Fruit fly (Drosophila melanogaster) whole organism, embryonic: ENCODE data around the gene Cys.
A peak's percentile ranks its signal among the peaks of the same experiment; 100 is the strongest.

Experiments used
- BtbVII ChIP-seq: fragments of 200-800 bp; sonication (Bioruptor generic); optimal IDR thresholded peaks from 3 replicates; lab custom pipeline; 2017; ENCODE audit warnings: missing biosample characterization, mild to moderate bottlenecking, missing genetic modification characterization
- CG10654 ChIP-seq: fragments of 200-800 bp; sonication (Bioruptor generic); optimal IDR thresholded peaks from 2 replicates; lab custom pipeline; 2016; ENCODE audit warnings: missing biosample characterization, missing genetic modification characterization
- CG12299 ChIP-seq: fragments of 200-800 bp; sonication (Bioruptor generic); optimal IDR thresholded peaks from 2 replicates; lab custom pipeline; 2018; ENCODE audit warnings: missing biosample characterization, mild to moderate bottlenecking, missing genetic modification characterization
- CG13775 ChIP-seq: fragments of 200-800 bp; sonication (Bioruptor generic); optimal IDR thresholded peaks from 3 replicates; lab custom pipeline; 2017; ENCODE audit warnings: missing biosample characterization, mild to moderate bottlenecking, missing genetic modification characterization
- CG15514 ChIP-seq: fragments of 200-800 bp; sonication (Bioruptor generic); optimal IDR thresholded peaks from 3 replicates; lab custom pipeline; 2017; ENCODE audit warnings: missing biosample characterization, missing genetic modification characterization, mild to moderate bottlenecking, moderate library complexity, missing genetic modification reagents
- CG15601 ChIP-seq: fragments of 200-800 bp; sonication (Bioruptor generic); optimal IDR thresholded peaks from 3 replicates; lab custom pipeline; 2019; ENCODE audit warnings: missing biosample characterization, mild to moderate bottlenecking, missing genetic modification characterization, moderate library complexity
- CG1647 ChIP-seq: fragments of 200-800 bp; sonication (Bioruptor generic); optimal IDR thresholded peaks from 3 replicates; lab custom pipeline; 2016; ENCODE audit warnings: missing biosample characterization, missing genetic modification characterization
- CG1792 ChIP-seq: fragments of 200-800 bp; sonication (Bioruptor generic); optimal IDR thresholded peaks from 2 replicates; lab custom pipeline; 2016; ENCODE audit warnings: missing biosample characterization, missing genetic modification characterization
- CG18476 ChIP-seq: fragments of 200-800 bp; sonication (Bioruptor generic); optimal IDR thresholded peaks from 2 replicates; lab custom pipeline; 2016; ENCODE audit warnings: missing biosample characterization, mild to moderate bottlenecking, missing genetic modification characterization
- CG18619 ChIP-seq: fragments of 200-800 bp; sonication (Bioruptor generic); optimal IDR thresholded peaks from 3 replicates; lab custom pipeline; 2017; ENCODE audit warnings: missing biosample characterization, mild to moderate bottlenecking, missing genetic modification characterization
- CG2889 ChIP-seq: fragments of 200-800 bp; sonication (Bioruptor generic); IDR thresholded peaks from 3 replicates; pipeline ENCODE4 v1.3.6; 2022; ENCODE audit warnings: missing biosample characterization, missing genetic modification characterization
- CG33213 ChIP-seq: fragments of 200-800 bp; sonication (Bioruptor generic); optimal IDR thresholded peaks from 3 replicates; lab custom pipeline; 2016; ENCODE audit warnings: missing biosample characterization, missing genetic modification characterization
- CG3838 ChIP-seq: fragments of 200-800 bp; sonication (Bioruptor generic); optimal IDR thresholded peaks from 3 replicates; lab custom pipeline; 2016; ENCODE audit warnings: missing biosample characterization, missing genetic modification characterization
- CG4360 ChIP-seq: fragments of 200-800 bp; sonication (Bioruptor generic); IDR thresholded peaks from 2 replicates; pipeline ENCODE4 v1.3.6; 2022; ENCODE audit warnings: missing biosample characterization, missing genetic modification characterization
- CG4730 ChIP-seq: fragments of 200-800 bp; sonication (Bioruptor generic); IDR thresholded peaks from 2 replicates; pipeline ENCODE4 v1.3.6; 2022; ENCODE audit warnings: missing biosample characterization, missing genetic modification characterization
- CG9215 ChIP-seq: fragments of 200-800 bp; sonication (Bioruptor generic); IDR thresholded peaks from 2 replicates; pipeline ENCODE4 v1.3.6; 2022; ENCODE audit warnings: missing biosample characterization, missing genetic modification characterization
- CG9437 ChIP-seq: fragments of 200-800 bp; sonication (Bioruptor generic); optimal IDR thresholded peaks from 2 replicates; lab custom pipeline; 2018; ENCODE audit warnings: missing biosample characterization, mild to moderate bottlenecking, missing genetic modification characterization
- D ChIP-seq, 2 experiments: fragments of 200-800 bp in 1 of 2; fragments of >200 bp in 1 of 2; sonication (Bioruptor generic) in 1 of 2; optimal IDR thresholded peaks; 2 replicates in 1 of 2; 3 replicates in 1 of 2; lab custom pipeline; 2017; ENCODE audit warnings: mild to moderate bottlenecking in 1 of 2, missing biosample characterization in 1 of 2, missing genetic modification characterization in 1 of 2, missing genetic modification reagents in 1 of 2
- Deaf1 ChIP-seq: fragments of 200-800 bp; optimal IDR thresholded peaks from 3 replicates; lab custom pipeline; 2019; ENCODE audit warnings: missing biosample characterization, mild to moderate bottlenecking, missing genetic modification characterization, moderate library complexity
- Dip2 ChIP-seq: fragments of 200-800 bp; sonication (Bioruptor generic); IDR thresholded peaks from 2 replicates; pipeline ENCODE4 v1.3.6; 2022; ENCODE audit warnings: missing biosample characterization, missing genetic modification characterization
- E2f1 ChIP-seq: fragments of 200-800 bp; sonication (Bioruptor generic); IDR thresholded peaks from 2 replicates; pipeline ENCODE4 v1.3.6; 2022; ENCODE audit warnings: missing biosample characterization, missing genetic modification characterization
- Eip74EF ChIP-seq, 2 experiments: fragments of 200-800 bp in 1 of 2; fragments of >200 bp in 1 of 2; sonication (Bioruptor generic) in 1 of 2; optimal IDR thresholded peaks; 2 replicates each; lab custom pipeline; 2017 to 2019; ENCODE audit warnings: missing biosample characterization in 2 of 2, missing genetic modification characterization in 2 of 2, mild to moderate bottlenecking in 1 of 2, moderate library complexity in 1 of 2
- Ets65A ChIP-seq: fragments of 200-800 bp; sonication (Bioruptor generic); peaks from one replicate; lab custom pipeline; 2016; ENCODE audit warnings: missing biosample characterization, missing genetic modification characterization
- Hmr ChIP-seq: fragments of 200-800 bp; sonication (Bioruptor generic); optimal IDR thresholded peaks from 3 replicates; lab custom pipeline; 2017; ENCODE audit warnings: mild to moderate bottlenecking, missing biosample characterization, missing genetic modification reagents, missing genetic modification characterization
- Hsf ChIP-seq: fragments of 200-800 bp; sonication (Bioruptor generic); optimal IDR thresholded peaks from 3 replicates; lab custom pipeline; 2016; ENCODE audit warnings: missing biosample characterization, missing genetic modification characterization
- Kr ChIP-seq: fragments of 200-800 bp; sonication (Bioruptor generic); optimal IDR thresholded peaks from 2 replicates; lab custom pipeline; 2017; ENCODE audit warnings: missing biosample characterization, mild to moderate bottlenecking, missing genetic modification characterization
- Lhr ChIP-seq: fragments of 200-800 bp; sonication (Bioruptor generic); optimal IDR thresholded peaks from 3 replicates; lab custom pipeline; 2017; ENCODE audit warnings: mild to moderate bottlenecking, missing biosample characterization, missing genetic modification reagents, missing genetic modification characterization
- Mes4 ChIP-seq: fragments of 200-800 bp; sonication (Bioruptor generic); optimal IDR thresholded peaks from 2 replicates; lab custom pipeline; 2016; ENCODE audit warnings: missing biosample characterization, missing genetic modification characterization
- Nf-YA ChIP-seq: fragments of 200-800 bp; sonication (Bioruptor generic); IDR thresholded peaks from 2 replicates; pipeline ENCODE4 v1.3.6; 2022; ENCODE audit warnings: missing biosample characterization, missing genetic modification characterization
- NfI ChIP-seq: fragments of 200-800 bp; sonication (Bioruptor generic); optimal IDR thresholded peaks from 3 replicates; lab custom pipeline; 2018; ENCODE audit warnings: missing biosample characterization, mild to moderate bottlenecking, missing genetic modification characterization, moderate library complexity
- Oaz ChIP-seq: fragments of 200-800 bp; sonication (Bioruptor generic); IDR thresholded peaks from 2 replicates; pipeline ENCODE4 v1.3.6; 2022; ENCODE audit warnings: missing biosample characterization, missing genetic modification characterization
- Oli ChIP-seq: fragments of 200-800 bp; sonication (Bioruptor generic); optimal IDR thresholded peaks from 2 replicates; lab custom pipeline; 2018; ENCODE audit warnings: missing biosample characterization, mild to moderate bottlenecking, missing genetic modification characterization, moderate library complexity
- Opbp ChIP-seq: fragments of 200-800 bp; sonication (Bioruptor generic); IDR thresholded peaks from 3 replicates; pipeline ENCODE4 v1.3.6; 2022; ENCODE audit warnings: missing biosample characterization, missing genetic modification characterization; ENCODE audit not compliant: partially characterized antibody
- Sox102F ChIP-seq: fragments of 200-800 bp; sonication (Bioruptor generic); optimal IDR thresholded peaks from 2 replicates; lab custom pipeline; 2018; ENCODE audit warnings: missing biosample characterization, mild to moderate bottlenecking, missing genetic modification characterization, moderate library complexity
- aop ChIP-seq: fragments of 200-800 bp; sonication (Bioruptor generic); IDR thresholded peaks from 2 replicates; pipeline ENCODE4 v1.3.6; 2022; ENCODE audit warnings: missing biosample characterization, missing genetic modification characterization
- bsh ChIP-seq, 2 experiments: fragments of 200-800 bp; sonication (Bioruptor generic); optimal IDR thresholded peaks; 2 replicates each; lab custom pipeline; 2017 to 2018; ENCODE audit warnings: mild to moderate bottlenecking in 2 of 2, missing biosample characterization in 2 of 2, missing genetic modification characterization in 2 of 2, moderate library complexity in 1 of 2
- cg ChIP-seq: fragments of 200-800 bp; sonication (Bioruptor generic); optimal IDR thresholded peaks from 3 replicates; lab custom pipeline; 2019; ENCODE audit warnings: missing biosample characterization, mild to moderate bottlenecking, missing genetic modification characterization, moderate library complexity
- dmrt99B ChIP-seq: fragments of 200-800 bp; sonication (Bioruptor generic); optimal IDR thresholded peaks from 2 replicates; lab custom pipeline; 2018; ENCODE audit warnings: missing biosample characterization, mild to moderate bottlenecking, missing genetic modification characterization, moderate library complexity
- en ChIP-seq: fragments of 200-800 bp; sonication (Bioruptor generic); optimal IDR thresholded peaks from 2 replicates; lab custom pipeline; 2016; ENCODE audit warnings: missing biosample characterization, missing genetic modification characterization
- eve ChIP-seq, 2 experiments: fragments of >200 bp; optimal IDR thresholded peaks; 2 replicates each; lab custom pipeline; 2017; ENCODE audit warnings: missing biosample characterization in 2 of 2, missing genetic modification characterization in 2 of 2
- gcm2 ChIP-seq: fragments of 200-800 bp; sonication (Bioruptor generic); optimal IDR thresholded peaks from 2 replicates; lab custom pipeline; 2016; ENCODE audit warnings: missing biosample characterization, missing genetic modification characterization
- grau ChIP-seq: fragments of 200-800 bp; optimal IDR thresholded peaks from 3 replicates; lab custom pipeline; 2019; ENCODE audit warnings: missing biosample characterization, mild to moderate bottlenecking, missing genetic modification characterization, moderate library complexity
- h ChIP-seq: fragments of >200 bp; optimal IDR thresholded peaks from 2 replicates; lab custom pipeline; 2017
- ken ChIP-seq: fragments of 200-800 bp; sonication (Bioruptor generic); IDR thresholded peaks from 3 replicates; pipeline ENCODE4 v1.3.6; 2022; ENCODE audit warnings: missing biosample characterization, missing genetic modification characterization
- pb ChIP-seq: fragments of 200-800 bp; sonication (Bioruptor generic); optimal IDR thresholded peaks from 3 replicates; lab custom pipeline; 2016; ENCODE audit warnings: missing biosample characterization, missing genetic modification characterization
- sisA ChIP-seq: fragments of 200-800 bp; sonication (Bioruptor generic); IDR thresholded peaks from 2 replicates; pipeline ENCODE4 v1.3.6; 2022; ENCODE audit warnings: missing biosample characterization, missing genetic modification characterization
- ssp ChIP-seq: fragments of 200-800 bp; sonication (Bioruptor generic); IDR thresholded peaks from 2 replicates; pipeline ENCODE4 v1.3.6; 2022; ENCODE audit warnings: missing biosample characterization, missing genetic modification characterization
- toy ChIP-seq: fragments of 200-800 bp; sonication (Bioruptor generic); IDR thresholded peaks from 2 replicates; pipeline ENCODE4 v1.3.6; 2022; ENCODE audit warnings: missing biosample characterization, missing genetic modification characterization
- zf30C ChIP-seq: fragments of 200-800 bp; sonication (Bioruptor generic); optimal IDR thresholded peaks from 3 replicates; lab custom pipeline; 2018; ENCODE audit warnings: missing biosample characterization, mild to moderate bottlenecking, missing genetic modification characterization

Gene Cys

dm6 chr3R:14590753-14591535 lies 21.5 kb upstream of the Cys start (continued):
- peak; percentile 59 to 94 for TF ChIP-seq bsh (GFP tag; optimal IDR thresholded peaks at IDR 0.05; lab: Kevin White, UChicago)
- TF ChIP-seq CG10654, result peak; percentile 63
- no peak for TF ChIP-seq CG2889
- peak; percentile 15 for TF ChIP-seq CG1647 (GFP tag; lab: Kevin White, UChicago)
- peak in 1 of 2 experiments; percentile 89 for TF ChIP-seq eve (GFP tag; optimal IDR thresholded peaks at IDR 0.05; lab: Kevin White, UChicago)
- TF ChIP-seq CG13775 (GFP tag; lab: Kevin White, UChicago), result peak; percentile 93
- peak; percentile 56 for TF ChIP-seq CG4730
- TF ChIP-seq Kr (GFP tag; lab: Kevin White, UChicago), result peak; percentile 94
- peak; percentile 69 for TF ChIP-seq CG4360 (GFP tag; lab: Robert Waterston, UW)
- no peak for TF ChIP-seq gcm2
- TF ChIP-seq Eip74EF (GFP tag; optimal IDR thresholded peaks at IDR 0.05; lab: Kevin White, UChicago), result peak in 1 of 2 experiments; percentile 73
- TF ChIP-seq h (lab: Kevin White, UChicago), result no peak
- peak; percentile 64 for TF ChIP-seq BtbVII (GFP tag; lab: Kevin White, UChicago)
- 0 out of 3 replicates have a peak, but pooled peaks have one; percentile 47 for TF ChIP-seq ken (GFP tag; lab: Robert Waterston, UW)
- TF ChIP-seq Dip2 (GFP tag; lab: Robert Waterston, UW), result no peak
- peak; percentile 61 for TF ChIP-seq Deaf1
- TF ChIP-seq CG18476, result peak; percentile 61
- peak; percentile 28 for TF ChIP-seq Hmr (GFP tag; lab: Kevin White, UChicago)
- TF ChIP-seq CG33213 (GFP tag; lab: Kevin White, UChicago), result no peak
- peak; percentile 52 for TF ChIP-seq cg (GFP tag; lab: Kevin White, UChicago)
- peak; percentile 59 for TF ChIP-seq CG9215 (GFP tag; lab: Robert Waterston, UW)
- peak; percentile 82 for TF ChIP-seq sisA (GFP tag; lab: Robert Waterston, UW)
- TF ChIP-seq Opbp (GFP tag; lab: Robert Waterston, UW), result no peak
- TF ChIP-seq D (optimal IDR thresholded peaks at IDR 0.05; lab: Kevin White, UChicago), result no peak
- peak; percentile 96 for TF ChIP-seq D (GFP tag; optimal IDR thresholded peaks at IDR 0.05; lab: Kevin White, UChicago)
- peak; percentile 90 for TF ChIP-seq Oli (tag; lab: Kevin White, UChicago)
- no peak for TF ChIP-seq toy (GFP tag; lab: Robert Waterston, UW)
- peak; percentile 57 for TF ChIP-seq Hsf (GFP tag; lab: Kevin White, UChicago)
- TF ChIP-seq CG12299, result peak; percentile 55
- no peak for TF ChIP-seq pb (GFP tag; lab: Kevin White, UChicago)
- peak; percentile 54 for TF ChIP-seq Ets65A (GFP tag; lab: Kevin White, UChicago)
- no peak for TF ChIP-seq aop
- peak; percentile 87 for TF ChIP-seq grau (tag; lab: Kevin White, UChicago)
- peak; percentile 53 for TF ChIP-seq NfI (GFP tag; lab: Kevin White, UChicago)
- TF ChIP-seq Mes4 (GFP tag; lab: Kevin White, UChicago), result no peak
- no peak for TF ChIP-seq en (GFP tag; lab: Kevin White, UChicago)
- TF ChIP-seq Nf-YA (GFP tag; lab: Robert Waterston, UW), result peak; percentile 33; the same call in 1 of the 2 replicates
- TF ChIP-seq zf30C (GFP tag; lab: Kevin White, UChicago), result peak; percentile 97
- no peak for TF ChIP-seq CG3838 (GFP tag; lab: Kevin White, UChicago)
- TF ChIP-seq Sox102F (GFP tag; lab: Kevin White, UChicago), result peak; percentile 88
- no peak for TF ChIP-seq Oaz (GFP tag; lab: Robert Waterston, UW)
- no peak for TF ChIP-seq CG1792
- TF ChIP-seq ssp (GFP tag; lab: Robert Waterston, UW), result peak; percentile 73
- TF ChIP-seq dmrt99B, result peak; percentile 85
- peak; percentile 94 for TF ChIP-seq CG15601 (tag; lab: Kevin White, UChicago)
- peak; percentile 56 for TF ChIP-seq E2f1
- TF ChIP-seq CG15514 (GFP tag; lab: Kevin White, UChicago), result no peak
- TF ChIP-seq CG18619 (GFP tag; lab: Kevin White, UChicago), result peak; percentile 77
- TF ChIP-seq Lhr, result peak; percentile 75
- TF ChIP-seq CG9437 (GFP tag; lab: Kevin White, UChicago), result peak; percentile 82
